Fruit fly (Drosophila melanogaster): Measurements from ENCODE around the gene APC7.

The APC7 gene

DNA sequence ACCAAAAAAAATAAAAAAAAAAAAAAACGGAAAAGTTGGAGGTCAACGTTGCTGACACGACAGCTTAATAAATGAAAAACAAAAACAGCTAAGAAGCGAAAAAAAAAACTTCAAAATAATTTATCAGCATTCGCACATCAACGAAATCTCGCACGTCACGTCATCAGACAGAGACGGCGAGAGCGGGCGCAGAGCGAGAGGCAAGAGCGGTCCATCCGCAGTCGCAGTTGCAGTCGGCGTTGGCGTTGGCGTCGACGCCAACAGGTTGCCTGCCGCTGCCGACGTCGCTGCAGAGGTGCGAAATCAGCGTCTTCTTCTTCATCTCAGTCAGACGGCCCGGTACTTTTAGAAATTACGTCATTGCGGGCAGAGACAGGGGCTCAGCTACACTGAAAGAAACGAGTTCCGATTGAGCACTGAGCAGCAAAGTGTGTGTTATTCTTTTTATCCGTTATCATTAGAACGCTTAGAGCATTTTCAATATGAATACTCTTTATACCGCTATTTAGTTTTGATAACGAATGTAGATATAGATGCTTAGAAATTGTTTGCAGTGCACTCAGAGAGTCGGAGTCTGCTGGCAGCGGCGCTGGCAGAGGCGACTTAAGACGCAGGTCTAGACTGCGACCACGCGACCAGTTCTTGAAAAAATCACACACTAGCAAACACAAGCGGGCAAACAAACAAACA is 47.3 kb upstream of the APC7 start (continued):
- TF ChIP-seq lmd (GFP tag; IDR thresholded peaks at IDR 0.05) (peak; percentile 96), pho (GFP tag; optimal IDR thresholded peaks at IDR 0.05) (peak; percentile 93), CG1602 (GFP tag; optimal IDR thresholded peaks at IDR 0.05) (peak; percentile 88), ftz-f1 (GFP tag; optimal IDR thresholded peaks at IDR 0.05) (peak; percentile 70), CG2889 (GFP tag; IDR thresholded peaks at IDR 0.05) (peak; percentile 93), ewg (GFP tag; optimal IDR thresholded peaks at IDR 0.05) (peak; percentile 82), CG3995 (GFP tag; optimal IDR thresholded peaks at IDR 0.05) (peak; percentile 81), CG15073 (GFP tag; optimal IDR thresholded peaks at IDR 0.05) (peak; percentile 67), MTF-1 (GFP tag; optimal IDR thresholded peaks at IDR 0.05; ENCODE audit: borderline replicate concordance) (peak; percentile 92), CG18764 (GFP tag; optimal IDR thresholded peaks at IDR 0.05) (peak; percentile 92), CG34224 (GFP tag; IDR thresholded peaks at IDR 0.05; ENCODE audit: partially characterized antibody) (no peak), NK7.1 (GFP tag; optimal IDR thresholded peaks at IDR 0.05) (peak; percentile 93), crol (GFP tag; IDR thresholded peaks at IDR 0.05) (peak; percentile 57), CG15479 (GFP tag; optimal IDR thresholded peaks at IDR 0.05) (peak; percentile 54), CG5245 (GFP tag; optimal IDR thresholded peaks at IDR 0.05) (peak; percentile 97), CG6272 (GFP tag; IDR thresholded peaks at IDR 0.05) (peak; percentile 92), CG3838 (GFP tag; optimal IDR thresholded peaks at IDR 0.05) (peak; percentile 70), CG17568 (GFP tag; optimal IDR thresholded peaks at IDR 0.05) (peak; percentile 84), ara (GFP tag; IDR thresholded peaks at IDR 0.05) (peak; percentile 95), Dip2 (GFP tag; IDR thresholded peaks at IDR 0.05) (peak; percentile 68; the same call in 1 of the 2 replicates), Sry-β (GFP tag; optimal IDR thresholded peaks at IDR 0.05) (peak; percentile 52), CG8281 (tag; optimal IDR thresholded peaks at IDR 0.05) (peak; percentile 73), HmgZ (tag; optimal IDR thresholded peaks at IDR 0.05) (peak; percentile 95), CG17361 (GFP tag; IDR thresholded peaks at IDR 0.05) (peak; percentile 94), schlank (tag; optimal IDR thresholded peaks at IDR 0.05) (peak; percentile 92), CG11456 (GFP tag; IDR thresholded peaks at IDR 0.05) (peak; percentile 97), grau (tag; optimal IDR thresholded peaks at IDR 0.05) (peak; percentile 92), CG17829 (tag; optimal IDR thresholded peaks at IDR 0.05) (peak; percentile 97), tgo (GFP tag; IDR thresholded peaks at IDR 0.05) (peak; percentile 94), Nf-YA (GFP tag; IDR thresholded peaks at IDR 0.05) (peak; percentile 92), ATbp (GFP tag; optimal IDR thresholded peaks at IDR 0.05) (peak; percentile 93), CG7745 (tag; optimal IDR thresholded peaks at IDR 0.05) (no peak), ham (GFP tag; IDR thresholded peaks at IDR 0.05) (peak; percentile 89), HHEX (GFP tag; optimal IDR thresholded peaks at IDR 0.05) (peak; percentile 96), gsb (GFP tag; IDR thresholded peaks at IDR 0.05) (peak; percentile 95), zen2 (GFP tag; IDR thresholded peaks at IDR 0.05; ENCODE audit: partially characterized antibody) (no peak), Six4 (GFP tag; optimal IDR thresholded peaks at IDR 0.05) (peak; percentile 95), E2f1 (GFP tag; IDR thresholded peaks at IDR 0.05) (peak; percentile 94), tna (GFP tag; IDR thresholded peaks at IDR 0.05; ENCODE audit: partially characterized antibody) (no peak), Hey (tag; optimal IDR thresholded peaks at IDR 0.05) (peak; percentile 65), cg (GFP tag; optimal IDR thresholded peaks at IDR 0.05) (no peak), Fer3 (tag; optimal IDR thresholded peaks at IDR 0.05) (peak; percentile 97), CG30431 (GFP tag; optimal IDR thresholded peaks at IDR 0.05) (peak; percentile 95), Camta (GFP tag; optimal IDR thresholded peaks at IDR 0.05) (peak; percentile 92), CG1832 (GFP tag; optimal IDR thresholded peaks at IDR 0.05) (peak; percentile 82), ac (GFP tag; optimal IDR thresholded peaks at IDR 0.05) (peak; percentile 84), bbx (GFP tag; IDR thresholded peaks at IDR 0.05; ENCODE audit: partially characterized antibody) (no peak), sens (GFP tag) (peak; percentile 99), CG8290 (GFP tag; optimal IDR thresholded peaks at IDR 0.05) (peak; percentile 89), CG8290 (tag; optimal IDR thresholded peaks at IDR 0.05) (peak; percentile 38 to 98)

Measured in whole organism, embryonic.